Worm (Caenorhabditis elegans) whole organism, mixed stage, embryonic: ENCODE results near the gene cpg-7.

ENCODE experiments used
- ceh-43 ChIP-seq: fragments of 200-800 bp; sonication (Bioruptor generic); optimal IDR thresholded peaks from 2 replicates; lab custom pipeline; 2018; ENCODE audit warnings: mild to moderate bottlenecking, missing genetic modification characterization, moderate library complexity, missing compliant biosample characterization
- elt-3 ChIP-seq: fragments of 150-350 bp; optimal IDR thresholded peaks from 2 replicates; lab custom pipeline; 2014; ENCODE audit warnings: missing biosample characterization, missing genetic modification characterization
- flh-1 ChIP-seq: fragments of 200-800 bp; sonication (Bioruptor generic); optimal IDR thresholded peaks from 2 replicates; lab custom pipeline; 2018; ENCODE audit warnings: mild to moderate bottlenecking, missing genetic modification characterization, moderate library complexity, missing compliant biosample characterization
- mls-2 ChIP-seq: sonication (generic microtip); optimal IDR thresholded peaks from 2 replicates; lab custom pipeline; 2016; ENCODE audit warnings: mild to moderate bottlenecking, missing genetic modification characterization, moderate library complexity, missing compliant biosample characterization
- nhr-12 ChIP-seq: fragments of 150-350 bp; optimal IDR thresholded peaks from 2 replicates; lab custom pipeline; 2014; ENCODE audit warnings: missing biosample characterization, missing genetic modification characterization
- nhr-28 ChIP-seq: fragments of 150-350 bp; optimal IDR thresholded peaks from 2 replicates; lab custom pipeline; 2014; ENCODE audit warnings: missing biosample characterization, missing genetic modification characterization
- snpc-4 ChIP-seq: fragments of 150-350 bp; optimal IDR thresholded peaks from 2 replicates; lab custom pipeline; 2014; ENCODE audit warnings: missing biosample characterization, missing genetic modification characterization
- unc-39 ChIP-seq: fragments of 150-350 bp; optimal IDR thresholded peaks from 2 replicates; lab custom pipeline; 2014; ENCODE audit warnings: missing biosample characterization, missing genetic modification characterization

ce11 chrII:14091182-14091581 lies 17.9 kb downstream of the cpg-7 start:
- TF ChIP-seq elt-3 (tag; lab: Kevin White, UChicago) (no peak), unc-39 (no peak), nhr-12 (tag; lab: Kevin White, UChicago) (no peak), flh-1 (GFP tag; lab: Kevin White, UChicago) (no peak), ceh-43 (GFP tag; lab: Kevin White, UChicago) (no peak), snpc-4 (tag; lab: Kevin White, UChicago) (no peak), mls-2 (tag; lab: Kevin White, UChicago) (no peak), nhr-28 (tag; lab: Kevin White, UChicago) (no peak)
